Worm (Caenorhabditis elegans) whole organism, L4 larva: ENCODE results near the gene Y57G7A.6.

Experiments
- D1046.2 ChIP-seq: fragments of 200-800 bp; sonication (Bioruptor generic); IDR thresholded peaks from 2 replicates; pipeline ENCODE4 v1.3.6; 2022; ENCODE audit warnings: missing genetic modification characterization, missing compliant biosample characterization
- F10B5.3 ChIP-seq: sonication (generic microtip); optimal IDR thresholded peaks from 2 replicates; lab custom pipeline; 2016; ENCODE audit warnings: mild to moderate bottlenecking, missing genetic modification characterization, missing compliant biosample characterization
- F49E8.2 ChIP-seq: sonication (generic microtip); optimal IDR thresholded peaks from 2 replicates; lab custom pipeline; 2016; ENCODE audit warnings: missing compliant biosample characterization, mild to moderate bottlenecking, missing genetic modification characterization, borderline replicate concordance
- T20F7.1 ChIP-seq: fragments of 200-800 bp; sonication (Bioruptor generic); optimal IDR thresholded peaks from 2 replicates; lab custom pipeline; 2018; ENCODE audit warnings: mild to moderate bottlenecking, missing genetic modification characterization, missing compliant biosample characterization
- T26A8.4 ChIP-seq: fragments of 200-800 bp; sonication (Bioruptor generic); IDR thresholded peaks from 2 replicates; pipeline ENCODE4 v1.3.6; 2022; ENCODE audit warnings: missing genetic modification characterization, missing compliant biosample characterization
- Y48G9A.11 ChIP-seq: fragments of 200-800 bp; sonication (Bioruptor generic); IDR thresholded peaks from 2 replicates; pipeline ENCODE4 v1.3.6; 2022; ENCODE audit warnings: missing genetic modification reagents, missing genetic modification characterization, missing compliant biosample characterization
- Y5F2A.4 ChIP-seq: fragments of 200-800 bp; sonication (Bioruptor generic); optimal IDR thresholded peaks from 2 replicates; lab custom pipeline; 2018; ENCODE audit warnings: mild to moderate bottlenecking, missing genetic modification characterization, missing compliant biosample characterization
- ZK337.2 ChIP-seq: fragments of 200-800 bp; sonication (Bioruptor generic); IDR thresholded peaks from 2 replicates; pipeline ENCODE4 v1.3.6; 2022; ENCODE audit warnings: missing genetic modification reagents, missing genetic modification characterization, missing compliant biosample characterization
- ama-1 ChIP-seq: fragments of 150-350 bp; optimal IDR thresholded peaks from 2 replicates; lab custom pipeline; 2014; ENCODE audit warnings: inconsistent platforms, mixed read lengths
- attf-4 ChIP-seq: sonication (generic microtip); optimal IDR thresholded peaks from 3 replicates; lab custom pipeline; 2017; ENCODE audit warnings: missing biosample characterization, missing genetic modification characterization
- ceh-32 ChIP-seq: sonication (generic microtip); optimal IDR thresholded peaks from 2 replicates; lab custom pipeline; 2016; ENCODE audit warnings: mild to moderate bottlenecking, missing genetic modification characterization, missing compliant biosample characterization; ENCODE audit not compliant: poor library complexity
- ceh-62 ChIP-seq: sonication (generic microtip); optimal IDR thresholded peaks from 2 replicates; lab custom pipeline; 2017; ENCODE audit warnings: missing biosample characterization, missing genetic modification characterization
- ceh-82 ChIP-seq: sonication (generic microtip); optimal IDR thresholded peaks from 2 replicates; lab custom pipeline; 2017; ENCODE audit warnings: missing biosample characterization, missing genetic modification characterization
- ces-1 ChIP-seq: fragments of 150-350 bp; sonication (generic microtip); optimal IDR thresholded peaks from 4 replicates; lab custom pipeline; 2014; ENCODE audit warnings: missing biosample characterization, missing genetic modification reagents, missing genetic modification characterization
- cey-2 ChIP-seq: sonication (generic microtip); optimal IDR thresholded peaks from 3 replicates; lab custom pipeline; 2017; ENCODE audit warnings: missing genetic modification characterization, mild to moderate bottlenecking, missing compliant biosample characterization, antibody characterized with exemption, borderline replicate concordance; ENCODE audit not compliant: insufficient read depth
- ctbp-1 ChIP-seq: fragments of 200-800 bp; sonication (Bioruptor generic); IDR thresholded peaks from 2 replicates; pipeline ENCODE4 v1.3.6; 2022; ENCODE audit warnings: missing genetic modification reagents, missing genetic modification characterization, missing compliant biosample characterization
- daf-16 ChIP-seq, 3 experiments: sonication (generic microtip); optimal IDR thresholded peaks; 2 replicates each; lab custom pipeline; 2016 to 2017; ENCODE audit warnings: missing genetic modification characterization in 3 of 3, missing genetic modification reagents in 3 of 3, mild to moderate bottlenecking in 2 of 3, missing compliant biosample characterization in 2 of 3, missing biosample characterization in 1 of 3, moderate library complexity in 1 of 3
- daf-8 ChIP-seq: fragments of 200-800 bp; sonication (Bioruptor generic); IDR thresholded peaks from 2 replicates; pipeline ENCODE4 v1.3.6; 2022; ENCODE audit warnings: missing genetic modification characterization, missing compliant biosample characterization
- dmd-6 ChIP-seq: fragments of 200-800 bp; sonication (Bioruptor generic); IDR thresholded peaks from 2 replicates; pipeline ENCODE4 v1.3.6; 2022; ENCODE audit warnings: missing genetic modification reagents, missing genetic modification characterization, missing compliant biosample characterization
- dmd-9 ChIP-seq: fragments of 200-800 bp; sonication (Bioruptor generic); IDR thresholded peaks from 2 replicates; pipeline ENCODE4 v1.3.6; 2022; ENCODE audit warnings: missing genetic modification reagents, missing genetic modification characterization, missing compliant biosample characterization
- dpl-1 ChIP-seq: fragments of 150-350 bp; optimal IDR thresholded peaks from 2 replicates; lab custom pipeline; 2014; ENCODE audit warnings: missing biosample characterization, missing genetic modification reagents, missing genetic modification characterization
- duxl-1 ChIP-seq: sonication (generic microtip); optimal IDR thresholded peaks from 2 replicates; lab custom pipeline; 2016; ENCODE audit warnings: mild to moderate bottlenecking, missing genetic modification characterization, moderate library complexity, missing compliant biosample characterization; ENCODE audit not compliant: poor library complexity
- dve-1 ChIP-seq: sonication (generic microtip); optimal IDR thresholded peaks from 2 replicates; lab custom pipeline; 2017; ENCODE audit warnings: antibody characterized with exemption, mild to moderate bottlenecking, missing genetic modification characterization, missing compliant biosample characterization; ENCODE audit not compliant: insufficient read depth
- egl-27 ChIP-seq: sonication (generic microtip); optimal IDR thresholded peaks from 3 replicates; lab custom pipeline; 2017; ENCODE audit warnings: missing biosample characterization, missing genetic modification reagents, missing genetic modification characterization
- fkh-10 ChIP-seq: fragments of 150-350 bp; optimal IDR thresholded peaks from 2 replicates; lab custom pipeline; 2014; ENCODE audit warnings: missing biosample characterization, missing genetic modification reagents, missing genetic modification characterization
- fos-1 ChIP-seq: fragments of 150-350 bp; optimal IDR thresholded peaks from 2 replicates; lab custom pipeline; 2014; ENCODE audit warnings: missing biosample characterization, missing genetic modification characterization
- hif-1 ChIP-seq, 2 experiments: sonication (generic microtip); optimal IDR thresholded peaks; 2 replicates each; lab custom pipeline; 2016 to 2017; ENCODE audit warnings: missing compliant biosample characterization in 2 of 2, missing genetic modification characterization in 2 of 2, missing genetic modification reagents in 2 of 2, missing genotype in 2 of 2, mild to moderate bottlenecking in 1 of 2
- hlh-30 ChIP-seq: sonication (generic microtip); optimal IDR thresholded peaks from 2 replicates; lab custom pipeline; 2017; ENCODE audit warnings: antibody characterized with exemption, mild to moderate bottlenecking, missing genetic modification characterization, missing compliant biosample characterization; ENCODE audit not compliant: insufficient read depth
- lim-7 ChIP-seq: fragments of 200-800 bp; sonication (Bioruptor generic); IDR thresholded peaks from 2 replicates; pipeline ENCODE4 v1.3.6; 2022; ENCODE audit warnings: missing genetic modification characterization, missing compliant biosample characterization
- lin-15B ChIP-seq: fragments of 150-350 bp; sonication (generic microtip); optimal IDR thresholded peaks from 3 replicates; lab custom pipeline; 2014; ENCODE audit warnings: missing biosample characterization, missing genetic modification characterization
- lsy-2 ChIP-seq, 2 experiments: fragments of 150-350 bp in 1 of 2; sonication (generic microtip) in 1 of 2; optimal IDR thresholded peaks; 2 replicates each; lab custom pipeline; 2014 to 2017; ENCODE audit warnings: missing biosample characterization in 2 of 2, missing genetic modification characterization in 2 of 2
- madf-5 ChIP-seq, 2 experiments: fragments of 200-800 bp; sonication (Bioruptor generic); IDR thresholded peaks; 2 replicates each; pipeline ENCODE4 v1.3.6; 2022; ENCODE audit warnings: missing compliant biosample characterization in 2 of 2, missing genetic modification characterization in 2 of 2
- nhr-10 ChIP-seq: fragments of 150-350 bp; optimal IDR thresholded peaks from 2 replicates; lab custom pipeline; 2014; ENCODE audit warnings: missing biosample characterization, missing genetic modification characterization
- nhr-102 ChIP-seq: sonication (generic microtip); optimal IDR thresholded peaks from 2 replicates; lab custom pipeline; 2016; ENCODE audit warnings: mild to moderate bottlenecking, missing genetic modification characterization, moderate library complexity, missing compliant biosample characterization
- nhr-11 ChIP-seq: fragments of 150-350 bp; optimal IDR thresholded peaks from 2 replicates; lab custom pipeline; 2014; ENCODE audit warnings: missing biosample characterization, missing genetic modification characterization
- nhr-111 ChIP-seq: fragments of 200-800 bp; sonication (Bioruptor generic); optimal IDR thresholded peaks from 2 replicates; lab custom pipeline; 2018; ENCODE audit warnings: mild to moderate bottlenecking, missing genetic modification characterization, missing compliant biosample characterization
- nhr-48 ChIP-seq: sonication (generic microtip); optimal IDR thresholded peaks from 2 replicates; lab custom pipeline; 2016; ENCODE audit warnings: mild to moderate bottlenecking, missing genetic modification characterization, missing compliant biosample characterization
- php-3 ChIP-seq: fragments of 200-800 bp; sonication (Bioruptor generic); IDR thresholded peaks from 2 replicates; pipeline ENCODE4 v1.3.6; 2022; ENCODE audit warnings: missing genetic modification reagents, missing genetic modification characterization, missing compliant biosample characterization
- pqm-1 ChIP-seq: sonication (generic microtip); optimal IDR thresholded peaks from 2 replicates; lab custom pipeline; 2017; ENCODE audit warnings: missing biosample characterization, missing genetic modification characterization
- rbr-2 ChIP-seq: sonication (generic microtip); optimal IDR thresholded peaks from 2 replicates; lab custom pipeline; 2016; ENCODE audit warnings: missing genotype, missing genetic modification characterization, missing compliant biosample characterization
- sdz-12 ChIP-seq: fragments of 200-800 bp; sonication (Bioruptor generic); optimal IDR thresholded peaks from 2 replicates; lab custom pipeline; 2018; ENCODE audit warnings: mild to moderate bottlenecking, missing genetic modification characterization, missing compliant biosample characterization
- set-16 ChIP-seq: fragments of 200-800 bp; sonication (Bioruptor generic); IDR thresholded peaks from 2 replicates; pipeline ENCODE4 v1.3.6; 2022; ENCODE audit warnings: missing genetic modification reagents, missing genetic modification characterization, missing compliant biosample characterization
- skn-1 ChIP-seq: fragments of 150-350 bp; optimal IDR thresholded peaks from 2 replicates; lab custom pipeline; 2014; ENCODE audit warnings: missing biosample characterization, missing genetic modification characterization
- snpc-4 ChIP-seq: fragments of 150-350 bp; optimal IDR thresholded peaks from 2 replicates; lab custom pipeline; 2014; ENCODE audit warnings: missing biosample characterization, missing genetic modification characterization
- tag-97 ChIP-seq: fragments of 200-800 bp; sonication (Bioruptor generic); IDR thresholded peaks from 2 replicates; pipeline ENCODE4 v1.3.6; 2022; ENCODE audit warnings: missing genetic modification characterization, missing compliant biosample characterization
- tra-1 ChIP-seq: fragments of 200-800 bp; sonication (Bioruptor generic); IDR thresholded peaks from 2 replicates; pipeline ENCODE4 v1.3.6; 2022; ENCODE audit warnings: missing genetic modification reagents, missing genetic modification characterization, missing compliant biosample characterization
- unc-62 ChIP-seq, 3 experiments: fragments of 150-350 bp in 1 of 3; sonication (generic microtip); optimal IDR thresholded peaks in 2 of 3; peaks in 1 of 3; 1 replicate in 1 of 3; 2 replicates in 2 of 3; lab custom pipeline; 2014 to 2017; ENCODE audit warnings: missing biosample characterization in 3 of 3, missing genetic modification characterization in 3 of 3, missing genetic modification reagents in 3 of 3, missing genotype in 1 of 3
- zag-1 ChIP-seq: fragments of 150-350 bp; optimal IDR thresholded peaks from 2 replicates; lab custom pipeline; 2014; ENCODE audit warnings: missing biosample characterization, missing genetic modification characterization
- zfp-2 ChIP-seq: sonication (generic microtip); optimal IDR thresholded peaks from 2 replicates; lab custom pipeline; 2016; ENCODE audit warnings: mild to moderate bottlenecking, missing genetic modification characterization, missing compliant biosample characterization
- zip-2 ChIP-seq: fragments of 150-350 bp; optimal IDR thresholded peaks from 2 replicates; lab custom pipeline; 2014; ENCODE audit warnings: missing biosample characterization, missing genetic modification characterization

Y57G7A.6 gene

ce11 chrII:1320412-1320811 is 35.0 kb upstream of the Y57G7A.6 start:
- TF ChIP-seq ZK337.2 (GFP tag; lab: Robert Waterston, UW): peak; percentile 75
- TF ChIP-seq nhr-111 (GFP tag; lab: Kevin White, UChicago): peak; percentile 15
- no peak for TF ChIP-seq cey-2
- peak; percentile 40 for TF ChIP-seq pqm-1 (tag; lab: Kevin White, UChicago)
- no peak for TF ChIP-seq ceh-62 (tag; lab: Kevin White, UChicago)
- TF ChIP-seq nhr-10 (tag; lab: Kevin White, UChicago): peak; percentile 82
- TF ChIP-seq nhr-11 (tag; lab: Kevin White, UChicago): peak; percentile 92
- no peak for TF ChIP-seq daf-8 (GFP tag; lab: Robert Waterston, UW)
- TF ChIP-seq skn-1: no peak
- peak; percentile 93 for TF ChIP-seq T20F7.1 (GFP tag; lab: Kevin White, UChicago)
- peak; percentile 53; the same call in 1 of the 2 replicates for TF ChIP-seq set-16 (GFP tag; lab: Robert Waterston, UW)
- TF ChIP-seq T26A8.4 (GFP tag; lab: Robert Waterston, UW): peak; percentile 96
- TF ChIP-seq dpl-1: peak; percentile 99
- peak; percentile 77 for TF ChIP-seq zip-2 (tag; lab: Kevin White, UChicago)
- TF ChIP-seq dmd-6: peak; percentile 95
- peak; percentile 61 for TF ChIP-seq F10B5.3 (tag; lab: Kevin White, UChicago)
- peak; percentile 99 for TF ChIP-seq dve-1 (tag; lab: Kevin White, UChicago)
- peak; percentile 96 for TF ChIP-seq rbr-2 (tag; lab: Kevin White, UChicago)
- TF ChIP-seq php-3 (GFP tag; lab: Robert Waterston, UW): peak; percentile 92
- TF ChIP-seq daf-16 (GFP tag; optimal IDR thresholded peaks at IDR 0.05; lab: Kevin White, UChicago): peak; percentile 21 to 79
- TF ChIP-seq daf-16 (tag; optimal IDR thresholded peaks at IDR 0.05; lab: Kevin White, UChicago): peak; percentile 87
- peak; percentile 90 for TF ChIP-seq F49E8.2 (tag; lab: Kevin White, UChicago)
- peak; percentile 82 for TF ChIP-seq nhr-48 (tag; lab: Kevin White, UChicago)
- TF ChIP-seq madf-5 (GFP tag; IDR thresholded peaks at IDR 0.05; lab: Robert Waterston, UW): peak; percentile 66 to 92; a peak in 2 of 4 replicates
- no peak for TF ChIP-seq ces-1 (GFP tag; lab: Kevin White, UChicago)
- TF ChIP-seq hlh-30: peak; percentile 88
- TF ChIP-seq dmd-9 (GFP tag; lab: Robert Waterston, UW): peak; percentile 83
- TF ChIP-seq snpc-4 (tag; lab: Kevin White, UChicago): peak; percentile 20
- peak; percentile 93 for TF ChIP-seq Y48G9A.11
- TF ChIP-seq ctbp-1 (GFP tag; lab: Robert Waterston, UW): peak; percentile 88
- TF ChIP-seq unc-62 (GFP tag; optimal IDR thresholded peaks at IDR 0.05 in 1 of 2; lab: Kevin White, UChicago): peak in 1 of 2 experiments; percentile 97
- TF ChIP-seq unc-62 (tag; optimal IDR thresholded peaks at IDR 0.05; lab: Kevin White, UChicago): no peak
- TF ChIP-seq duxl-1: peak; percentile 83
- TF ChIP-seq Y5F2A.4 (GFP tag; lab: Kevin White, UChicago): peak; percentile 56
- no peak for TF ChIP-seq zag-1 (tag; lab: Kevin White, UChicago)
- TF ChIP-seq egl-27 (tag; lab: Kevin White, UChicago): no peak
- TF ChIP-seq hif-1 (tag; optimal IDR thresholded peaks at IDR 0.05; lab: Kevin White, UChicago): peak; percentile 64 to 93
- TF ChIP-seq nhr-102 (tag; lab: Kevin White, UChicago): peak; percentile 94
- TF ChIP-seq zfp-2: peak; percentile 98
- TF ChIP-seq ama-1 (lab: Kevin White, UChicago): peak; percentile 94
- peak; percentile 78 for TF ChIP-seq fkh-10 (GFP tag; lab: Kevin White, UChicago)
- peak; percentile 42 for TF ChIP-seq ceh-82 (tag; lab: Kevin White, UChicago)
- TF ChIP-seq D1046.2 (GFP tag; lab: Robert Waterston, UW): peak; percentile 90
- TF ChIP-seq tra-1 (GFP tag; lab: Robert Waterston, UW): peak; percentile 95
- TF ChIP-seq sdz-12 (GFP tag; lab: Kevin White, UChicago): peak; percentile 88
- TF ChIP-seq lsy-2 (tag; optimal IDR thresholded peaks at IDR 0.05; lab: Kevin White, UChicago): peak; percentile 83 to 97
- peak; percentile 86 for TF ChIP-seq lin-15B (tag; lab: Kevin White, UChicago)
- TF ChIP-seq lim-7 (GFP tag; lab: Robert Waterston, UW): peak; percentile 71
- TF ChIP-seq tag-97 (GFP tag; lab: Robert Waterston, UW): 0 out of 2 replicates have a peak, but pooled peaks have one; percentile 49
- TF ChIP-seq ceh-32 (tag; lab: Kevin White, UChicago): no peak
- no peak for TF ChIP-seq attf-4 (tag; lab: Kevin White, UChicago)
- no peak for TF ChIP-seq fos-1 (tag; lab: Kevin White, UChicago)
